Fruit fly (Drosophila melanogaster) whole organism, prepupa: ENCODE measurements around the gene CG43218.

ENCODE experiments used
- CG32006 ChIP-seq: fragments of 200-800 bp; sonication (Bioruptor generic); optimal IDR thresholded peaks from 3 replicates; lab custom pipeline; 2017; ENCODE audit warnings: missing biosample characterization, mild to moderate bottlenecking, missing genetic modification characterization
- CG6854 ChIP-seq: fragments of 200-800 bp; sonication (Bioruptor generic); optimal IDR thresholded peaks from 2 replicates; lab custom pipeline; 2017; ENCODE audit warnings: missing biosample characterization, mild to moderate bottlenecking, missing genetic modification characterization
- Eip75B ChIP-seq: fragments of 200-800 bp; sonication (Bioruptor generic); optimal IDR thresholded peaks from 3 replicates; lab custom pipeline; 2016; ENCODE audit warnings: missing biosample characterization, missing genetic modification characterization
- Sox102F ChIP-seq: fragments of 200-800 bp; sonication (Bioruptor generic); optimal IDR thresholded peaks from 2 replicates; lab custom pipeline; 2016; ENCODE audit warnings: missing biosample characterization, mild to moderate bottlenecking, missing genetic modification characterization
- achi ChIP-seq: fragments of 200-800 bp; sonication (Bioruptor generic); optimal IDR thresholded peaks from 3 replicates; lab custom pipeline; 2016; ENCODE audit warnings: missing biosample characterization, missing genetic modification characterization
- ss ChIP-seq, 2 experiments: fragments of 200-800 bp; sonication (Bioruptor generic); optimal IDR thresholded peaks; 2 replicates in 1 of 2; 3 replicates in 1 of 2; lab custom pipeline; 2017 to 2018; ENCODE audit warnings: mild to moderate bottlenecking in 2 of 2, missing biosample characterization in 2 of 2, missing genetic modification characterization in 2 of 2, moderate library complexity in 1 of 2
- svp ChIP-seq: fragments of 200-800 bp; sonication (Bioruptor generic); peaks from one replicate; lab custom pipeline; 2016; ENCODE audit warnings: missing biosample characterization, missing genetic modification characterization

DNA sequence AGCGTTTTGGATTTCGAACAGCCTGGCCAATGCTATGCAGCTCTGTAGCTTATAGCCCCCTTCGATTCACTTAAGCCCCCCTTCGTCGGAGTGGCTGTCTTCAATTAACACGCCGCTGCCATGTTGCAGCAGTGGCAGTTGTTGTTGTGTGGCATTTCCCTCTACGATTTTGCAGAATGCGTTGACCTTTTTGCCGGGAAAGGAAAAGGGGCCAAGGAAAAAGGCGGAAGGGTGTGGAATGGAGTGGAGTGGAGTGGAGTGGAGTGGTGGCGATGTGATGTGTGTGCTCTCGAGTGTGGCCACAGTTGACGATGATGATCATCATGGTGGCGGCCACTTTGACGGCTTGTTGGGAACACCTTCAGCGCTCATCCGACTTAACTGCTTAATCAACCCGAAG is 19.4 kb upstream of the CG43218 start:
- TF ChIP-seq CG32006, result no peak
- TF ChIP-seq svp (GFP tag; lab: Kevin White, UChicago), result peak; percentile 30
- no peak for TF ChIP-seq CG6854 (GFP tag; lab: Kevin White, UChicago)
- no peak for TF ChIP-seq Sox102F (GFP tag; lab: Kevin White, UChicago)
- TF ChIP-seq achi (GFP tag; lab: Kevin White, UChicago), result no peak
- TF ChIP-seq Eip75B, result no peak
- no peak for TF ChIP-seq ss (GFP tag; optimal IDR thresholded peaks at IDR 0.05; lab: Kevin White, UChicago)
